Fruit fly (Drosophila melanogaster): Measurements from ENCODE around the gene ScsbetaA.

DNA sequence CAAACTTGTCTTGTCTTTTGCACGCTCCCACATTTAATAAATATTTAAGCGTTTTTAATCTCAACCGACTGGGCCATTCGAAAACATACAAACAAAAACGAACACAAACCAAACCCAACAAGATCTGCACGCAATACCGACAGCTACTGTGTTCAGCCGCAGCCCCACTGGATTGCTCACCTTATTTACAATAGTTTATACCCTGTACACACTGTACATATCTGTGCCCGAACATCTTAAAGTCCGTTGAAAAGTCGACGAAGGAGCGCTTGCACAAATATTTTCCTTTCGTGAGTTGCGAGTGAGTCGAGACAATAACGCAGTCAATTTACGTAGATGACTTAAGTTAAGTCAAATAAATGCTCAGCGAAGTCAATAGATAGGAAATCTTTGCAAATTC is 48.1 kb upstream of the ScsbetaA start:
- TF ChIP-seq CG12605 (GFP tag; IDR thresholded peaks at IDR 0.05) (no peak), Pif1A (GFP tag; optimal IDR thresholded peaks at IDR 0.05) (no peak), Ets98B (GFP tag; IDR thresholded peaks at IDR 0.05) (peak; percentile 38), EcR (GFP tag; optimal IDR thresholded peaks at IDR 0.05) (no peak), CG8159 (tag; optimal IDR thresholded peaks at IDR 0.05) (peak; percentile 14), CG15710 (tag; optimal IDR thresholded peaks at IDR 0.05) (peak; percentile 26), D1 (tag; optimal IDR thresholded peaks at IDR 0.05) (no peak), gl (tag; optimal IDR thresholded peaks at IDR 0.05) (peak; percentile 38), CG32121 (GFP tag; IDR thresholded peaks at IDR 0.05) (no peak), CG13204 (GFP tag; optimal IDR thresholded peaks at IDR 0.05) (no peak), CG8301 (tag; optimal IDR thresholded peaks at IDR 0.05) (no peak), CG9948 (tag; optimal IDR thresholded peaks at IDR 0.05) (no peak), CG14655 (GFP tag; optimal IDR thresholded peaks at IDR 0.05) (peak; percentile 0)
